Fruit fly (Drosophila melanogaster) whole organism, adult: ENCODE measurements around the gene fy.

ENCODE experiments used
- CG11617 ChIP-seq: fragments of 200-800 bp; sonication (Bioruptor generic); optimal IDR thresholded peaks from 2 replicates; lab custom pipeline; 2017; ENCODE audit warnings: mild to moderate bottlenecking, missing biosample characterization, missing genetic modification reagents, missing genetic modification characterization
- CG1620 ChIP-seq: fragments of 200-800 bp; sonication (Bioruptor generic); optimal IDR thresholded peaks from 2 replicates; lab custom pipeline; 2016; ENCODE audit warnings: missing biosample characterization, missing genetic modification characterization
- CG33017 ChIP-seq: fragments of 200-800 bp; sonication (Bioruptor generic); optimal IDR thresholded peaks from 2 replicates; lab custom pipeline; 2018; ENCODE audit warnings: missing biosample characterization, mild to moderate bottlenecking, missing genetic modification characterization, moderate library complexity
- CG7045 ChIP-seq: fragments of 200-800 bp; sonication (Bioruptor generic); optimal IDR thresholded peaks from 2 replicates; lab custom pipeline; 2017; ENCODE audit warnings: missing biosample characterization, mild to moderate bottlenecking, missing genetic modification characterization
- CG7101 ChIP-seq: fragments of 200-800 bp; sonication (Bioruptor generic); optimal IDR thresholded peaks from 2 replicates; lab custom pipeline; 2018; ENCODE audit warnings: missing biosample characterization, mild to moderate bottlenecking, missing genetic modification characterization, moderate library complexity
- Crg-1 ChIP-seq: fragments of 200-800 bp; sonication (Bioruptor generic); optimal IDR thresholded peaks from 2 replicates; lab custom pipeline; 2016; ENCODE audit warnings: missing biosample characterization, missing genetic modification characterization
- Hr96 ChIP-seq: fragments of 200-800 bp; sonication (Bioruptor generic); optimal IDR thresholded peaks from 2 replicates; lab custom pipeline; 2016; ENCODE audit warnings: missing biosample characterization, missing genetic modification characterization
- Mnt ChIP-seq: fragments of 200-800 bp; sonication (Bioruptor generic); optimal IDR thresholded peaks from 2 replicates; lab custom pipeline; 2016; ENCODE audit warnings: missing biosample characterization, mild to moderate bottlenecking, missing genetic modification characterization
- bab1 ChIP-seq: fragments of 200-800 bp; sonication (Bioruptor generic); optimal IDR thresholded peaks from 3 replicates; lab custom pipeline; 2019; ENCODE audit warnings: missing biosample characterization, mild to moderate bottlenecking, missing genetic modification characterization, moderate library complexity
- cic ChIP-seq: fragments of 200-800 bp; sonication (Bioruptor generic); optimal IDR thresholded peaks from 2 replicates; lab custom pipeline; 2017; ENCODE audit warnings: missing biosample characterization, mild to moderate bottlenecking, missing genetic modification characterization, moderate library complexity
- kay ChIP-seq: fragments of 200-800 bp; sonication (Bioruptor generic); peaks from one replicate; lab custom pipeline; 2016; ENCODE audit warnings: missing biosample characterization, missing genetic modification characterization, borderline replicate concordance
- ovo ChIP-seq: fragments of 200-800 bp; sonication (Bioruptor generic); optimal IDR thresholded peaks from 2 replicates; lab custom pipeline; 2016; ENCODE audit warnings: missing biosample characterization, missing genetic modification characterization
- pad ChIP-seq: fragments of 200-800 bp; sonication (Bioruptor generic); optimal IDR thresholded peaks from 3 replicates; lab custom pipeline; 2017; ENCODE audit warnings: missing biosample characterization, missing genetic modification characterization, mild to moderate bottlenecking, moderate library complexity, missing genetic modification reagents
- toe ChIP-seq: fragments of 200-800 bp; sonication (Bioruptor generic); optimal IDR thresholded peaks from 2 replicates; lab custom pipeline; 2016; ENCODE audit warnings: missing biosample characterization, missing genetic modification characterization

DNA sequence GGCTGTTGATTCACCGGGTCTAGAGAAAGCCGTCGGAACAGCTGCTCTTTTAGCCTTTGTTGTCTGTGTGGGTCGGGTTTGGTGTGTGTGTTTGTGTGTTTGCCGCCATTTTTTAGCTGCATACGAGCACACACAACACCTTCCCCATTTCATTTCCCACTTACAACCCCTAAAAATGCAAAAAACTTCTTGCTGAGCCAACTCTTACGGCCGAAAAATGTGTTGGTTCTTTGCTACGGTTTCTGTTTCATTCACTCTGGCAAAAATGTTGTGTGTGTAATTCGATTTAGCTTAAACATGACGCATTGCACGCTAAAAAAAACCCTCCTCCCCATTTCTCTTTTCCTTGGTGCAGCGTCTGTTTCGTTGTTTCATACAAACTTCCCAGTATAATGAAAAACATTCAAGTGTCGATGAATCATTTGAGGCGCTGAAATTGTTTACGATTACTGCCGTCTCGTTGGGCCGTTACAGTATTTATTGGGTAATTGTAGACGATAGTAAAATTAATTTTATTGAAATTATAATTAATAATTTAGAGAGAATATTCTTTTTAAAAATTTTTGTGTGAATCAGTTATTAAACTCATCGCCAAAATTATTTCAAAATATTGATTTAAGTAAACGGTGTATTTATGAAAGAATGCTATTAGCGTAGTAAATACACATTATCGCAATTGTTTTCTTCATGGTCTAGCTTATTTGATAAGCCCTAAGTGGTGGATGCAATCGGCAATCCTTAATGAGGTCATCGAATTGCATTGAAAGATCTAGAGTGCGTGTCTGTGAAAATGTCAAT, 23.1 kb upstream of the fy start:
- TF ChIP-seq toe (GFP tag; lab: Kevin White, UChicago) = no peak
- TF ChIP-seq pad (GFP tag; lab: Kevin White, UChicago) = no peak
- TF ChIP-seq Hr96 (GFP tag; lab: Kevin White, UChicago) = no peak
- TF ChIP-seq Mnt (GFP tag; lab: Kevin White, UChicago) = no peak
- peak; percentile 92 for TF ChIP-seq kay (GFP tag; lab: Kevin White, UChicago)
- TF ChIP-seq bab1 (GFP tag; lab: Kevin White, UChicago) = peak; percentile 30
- no peak for TF ChIP-seq Crg-1 (GFP tag; lab: Kevin White, UChicago)
- TF ChIP-seq CG33017 (tag; lab: Kevin White, UChicago) = peak; percentile 42
- no peak for TF ChIP-seq CG7045
- no peak for TF ChIP-seq CG1620 (GFP tag; lab: Kevin White, UChicago)
- no peak for TF ChIP-seq CG11617
- no peak for TF ChIP-seq ovo (GFP tag; lab: Kevin White, UChicago)
- TF ChIP-seq CG7101 (tag; lab: Kevin White, UChicago) = no peak
- no peak for TF ChIP-seq cic (GFP tag; lab: Kevin White, UChicago)
